Fruit fly (Drosophila melanogaster): ENCODE results near the gene Kah.

DNA sequence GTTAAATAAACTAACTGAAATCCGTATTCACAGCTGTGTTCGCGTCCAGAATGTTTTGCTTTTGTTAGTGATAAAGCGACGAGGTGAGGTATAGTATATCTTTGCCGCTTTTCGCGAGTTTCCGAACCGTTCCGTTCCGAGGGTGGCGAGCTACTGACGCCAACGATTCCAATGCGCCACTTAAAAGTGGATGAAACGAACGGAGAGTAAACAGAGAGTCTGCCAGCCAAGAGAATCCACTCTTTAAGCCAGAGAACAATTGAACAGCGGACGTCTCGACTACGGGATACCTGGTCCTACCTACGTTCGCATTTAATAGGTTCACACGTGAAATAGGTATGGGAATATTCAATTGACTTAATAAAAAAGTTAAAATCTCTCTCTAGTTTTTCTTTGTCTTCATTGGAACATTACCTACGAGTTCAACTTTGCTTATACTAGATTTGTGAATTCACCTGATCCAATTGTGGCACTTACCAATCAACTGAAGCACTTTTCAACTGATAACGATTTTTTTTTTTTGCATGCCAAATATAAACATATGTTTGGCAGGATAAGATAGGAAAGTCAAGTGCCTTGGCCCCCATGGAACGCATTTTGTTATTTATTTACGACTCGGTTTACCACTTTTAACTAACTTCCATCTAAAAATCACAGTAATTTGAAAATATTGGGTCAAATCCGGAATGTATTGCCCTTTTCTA, 14.9 kb upstream of the Kah start, which contains the start of gene CG13893:
- TF ChIP-seq ttk (optimal IDR thresholded peaks at IDR 0.05) (no peak), Sin3A (optimal IDR thresholded peaks at IDR 0.05) (no peak), psq (optimal IDR thresholded peaks at IDR 0.05) (no peak), insv (optimal IDR thresholded peaks at IDR 0.05) (no peak)

Measured in Kc167 (cell line).